Worm (Caenorhabditis elegans) whole organism, L4 larva: ENCODE results near the gene F48F7.6.

ENCODE experiments used
- F26F4.8 ChIP-seq: fragments of 200-800 bp; sonication (Bioruptor generic); conservative IDR thresholded peaks from 2 replicates; pipeline ENCODE4 v1.3.6; 2022; ENCODE audit warnings: missing genetic modification characterization, missing compliant biosample characterization
- T26A8.4 ChIP-seq: fragments of 200-800 bp; sonication (Bioruptor generic); IDR thresholded peaks from 2 replicates; pipeline ENCODE4 v1.3.6; 2022; ENCODE audit warnings: missing genetic modification characterization, missing compliant biosample characterization
- ZK337.2 ChIP-seq: fragments of 200-800 bp; sonication (Bioruptor generic); IDR thresholded peaks from 2 replicates; pipeline ENCODE4 v1.3.6; 2022; ENCODE audit warnings: missing genetic modification reagents, missing genetic modification characterization, missing compliant biosample characterization
- aha-1 ChIP-seq: fragments of 150-350 bp; peaks from one replicate; lab custom pipeline; 2014; ENCODE audit warnings: missing biosample characterization, missing genetic modification characterization
- ama-1 ChIP-seq: fragments of 150-350 bp; optimal IDR thresholded peaks from 2 replicates; lab custom pipeline; 2014; ENCODE audit warnings: inconsistent platforms, mixed read lengths
- ceh-20 ChIP-seq: fragments of 200-800 bp; sonication (Bioruptor generic); IDR thresholded peaks from 2 replicates; pipeline ENCODE4 v1.3.6; 2022; ENCODE audit warnings: missing genetic modification reagents, missing genetic modification characterization, missing compliant biosample characterization
- daf-12 ChIP-seq: fragments of 150-350 bp; optimal IDR thresholded peaks from 2 replicates; lab custom pipeline; 2014; ENCODE audit warnings: missing biosample characterization, missing genetic modification reagents, missing genetic modification characterization
- daf-19 ChIP-seq: fragments of 200-800 bp; sonication (Bioruptor generic); conservative IDR thresholded peaks from 2 replicates; pipeline ENCODE4 v1.3.6; 2022; ENCODE audit warnings: missing genetic modification characterization, missing compliant biosample characterization
- dmd-6 ChIP-seq: fragments of 200-800 bp; sonication (Bioruptor generic); IDR thresholded peaks from 2 replicates; pipeline ENCODE4 v1.3.6; 2022; ENCODE audit warnings: missing genetic modification reagents, missing genetic modification characterization, missing compliant biosample characterization
- duxl-1 ChIP-seq: sonication (generic microtip); optimal IDR thresholded peaks from 2 replicates; lab custom pipeline; 2016; ENCODE audit warnings: mild to moderate bottlenecking, missing genetic modification characterization, moderate library complexity, missing compliant biosample characterization; ENCODE audit not compliant: poor library complexity
- dve-1 ChIP-seq: sonication (generic microtip); optimal IDR thresholded peaks from 2 replicates; lab custom pipeline; 2017; ENCODE audit warnings: antibody characterized with exemption, mild to moderate bottlenecking, missing genetic modification characterization, missing compliant biosample characterization; ENCODE audit not compliant: insufficient read depth
- hif-1 ChIP-seq, 2 experiments: sonication (generic microtip); optimal IDR thresholded peaks; 2 replicates each; lab custom pipeline; 2016 to 2017; ENCODE audit warnings: missing compliant biosample characterization in 2 of 2, missing genetic modification characterization in 2 of 2, missing genetic modification reagents in 2 of 2, missing genotype in 2 of 2, mild to moderate bottlenecking in 1 of 2
- hlh-11 ChIP-seq: fragments of 200-800 bp; sonication (Bioruptor generic); optimal IDR thresholded peaks from 2 replicates; lab custom pipeline; 2018; ENCODE audit warnings: mild to moderate bottlenecking, missing genetic modification characterization, missing compliant biosample characterization
- hlh-30 ChIP-seq: sonication (generic microtip); optimal IDR thresholded peaks from 2 replicates; lab custom pipeline; 2017; ENCODE audit warnings: antibody characterized with exemption, mild to moderate bottlenecking, missing genetic modification characterization, missing compliant biosample characterization; ENCODE audit not compliant: insufficient read depth
- lin-1 ChIP-seq: fragments of 200-800 bp; sonication (Bioruptor generic); IDR thresholded peaks from 2 replicates; pipeline ENCODE4 v1.3.6; 2022; ENCODE audit warnings: missing genetic modification reagents, missing genetic modification characterization, missing compliant biosample characterization
- lir-3 ChIP-seq: sonication (generic microtip); optimal IDR thresholded peaks from 2 replicates; lab custom pipeline; 2016; ENCODE audit warnings: mild to moderate bottlenecking, missing genetic modification characterization, missing compliant biosample characterization
- madf-5 ChIP-seq, 2 experiments: fragments of 200-800 bp; sonication (Bioruptor generic); IDR thresholded peaks; 2 replicates each; pipeline ENCODE4 v1.3.6; 2022; ENCODE audit warnings: missing compliant biosample characterization in 2 of 2, missing genetic modification characterization in 2 of 2
- mep-1 ChIP-seq: fragments of 150-350 bp; sonication (generic microtip); optimal IDR thresholded peaks from 3 replicates; lab custom pipeline; 2014; ENCODE audit warnings: missing biosample characterization, missing genetic modification characterization
- mes-2 ChIP-seq: sonication (generic microtip); optimal IDR thresholded peaks from 2 replicates; lab custom pipeline; 2016; ENCODE audit warnings: missing genotype, mild to moderate bottlenecking, missing genetic modification characterization, missing compliant biosample characterization; ENCODE audit not compliant: poor library complexity, severe bottlenecking
- mxl-2 ChIP-seq: fragments of 200-800 bp; sonication (Bioruptor generic); conservative IDR thresholded peaks from 2 replicates; pipeline ENCODE4 v1.3.6; 2022; ENCODE audit warnings: missing genetic modification reagents, missing genetic modification characterization, missing compliant biosample characterization
- mxl-3 ChIP-seq: fragments of 200-800 bp; sonication (Bioruptor generic); optimal IDR thresholded peaks from 2 replicates; lab custom pipeline; 2018; ENCODE audit warnings: mild to moderate bottlenecking, missing genetic modification characterization, missing compliant biosample characterization
- nhr-237 ChIP-seq: sonication (generic microtip); optimal IDR thresholded peaks from 2 replicates; lab custom pipeline; 2017; ENCODE audit warnings: missing biosample characterization, missing genetic modification characterization
- nhr-28 ChIP-seq: fragments of 150-350 bp; optimal IDR thresholded peaks from 2 replicates; lab custom pipeline; 2014; ENCODE audit warnings: missing biosample characterization, missing genetic modification characterization
- nhr-42 ChIP-seq: fragments of 200-800 bp; sonication (Bioruptor generic); IDR thresholded peaks from 2 replicates; pipeline ENCODE4 v1.3.6; 2022; ENCODE audit warnings: missing genetic modification characterization, missing compliant biosample characterization
- nhr-76 ChIP-seq: fragments of 150-350 bp; optimal IDR thresholded peaks from 2 replicates; lab custom pipeline; 2014; ENCODE audit warnings: missing biosample characterization, missing genetic modification characterization
- saeg-2 ChIP-seq: fragments of 200-800 bp; sonication (Bioruptor generic); IDR thresholded peaks from 2 replicates; pipeline ENCODE4 v1.3.6; 2022; ENCODE audit warnings: missing genetic modification reagents, missing genetic modification characterization, missing compliant biosample characterization
- sdz-12 ChIP-seq: fragments of 200-800 bp; sonication (Bioruptor generic); optimal IDR thresholded peaks from 2 replicates; lab custom pipeline; 2018; ENCODE audit warnings: mild to moderate bottlenecking, missing genetic modification characterization, missing compliant biosample characterization
- set-16 ChIP-seq: fragments of 200-800 bp; sonication (Bioruptor generic); IDR thresholded peaks from 2 replicates; pipeline ENCODE4 v1.3.6; 2022; ENCODE audit warnings: missing genetic modification reagents, missing genetic modification characterization, missing compliant biosample characterization
- spr-3 ChIP-seq: fragments of 200-800 bp; sonication (Bioruptor generic); optimal IDR thresholded peaks from 2 replicates; lab custom pipeline; 2018; ENCODE audit warnings: mild to moderate bottlenecking, missing genetic modification characterization, missing compliant biosample characterization
- tra-1 ChIP-seq: fragments of 200-800 bp; sonication (Bioruptor generic); IDR thresholded peaks from 2 replicates; pipeline ENCODE4 v1.3.6; 2022; ENCODE audit warnings: missing genetic modification reagents, missing genetic modification characterization, missing compliant biosample characterization
- unc-39 ChIP-seq: sonication (generic microtip); optimal IDR thresholded peaks from 2 replicates; lab custom pipeline; 2017; ENCODE audit warnings: missing biosample characterization, missing genetic modification characterization
- unc-62 ChIP-seq, 3 experiments: fragments of 150-350 bp in 1 of 3; sonication (generic microtip); optimal IDR thresholded peaks in 2 of 3; peaks in 1 of 3; 1 replicate in 1 of 3; 2 replicates in 2 of 3; lab custom pipeline; 2014 to 2017; ENCODE audit warnings: missing biosample characterization in 3 of 3, missing genetic modification characterization in 3 of 3, missing genetic modification reagents in 3 of 3, missing genotype in 1 of 3

The F48F7.6 gene

ce11 chrX:13937910-13938309 lies 39.7 kb upstream of the F48F7.6 start:
- TF ChIP-seq mxl-3 (GFP tag; lab: Kevin White, UChicago) (peak; percentile 8), ZK337.2 (GFP tag; lab: Robert Waterston, UW) (no peak), hlh-30 (peak; percentile 4)
- TF ChIP-seq, all 104 proteins: peak for 2

DNA sequence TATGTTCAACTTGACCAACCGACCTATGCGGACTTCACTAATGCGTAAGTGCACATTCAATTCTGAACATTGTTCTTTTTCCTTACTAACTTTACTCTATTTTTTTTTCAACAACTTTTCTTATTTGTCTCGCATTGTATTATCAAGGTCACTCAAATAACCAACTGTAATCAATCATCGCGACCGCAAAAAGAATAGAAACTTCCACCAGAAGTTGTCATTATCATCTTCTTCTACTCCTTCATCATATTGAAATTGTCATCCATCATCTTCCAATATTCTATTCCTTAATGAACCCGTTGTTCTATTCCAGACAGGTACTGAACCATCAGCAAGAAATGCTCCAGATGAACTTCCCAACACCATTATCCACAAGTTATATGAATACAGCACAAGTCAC lies 38.2 kb upstream of the F48F7.6 start:
- TF ChIP-seq dmd-6, result no peak
- TF ChIP-seq mxl-2 (GFP tag; lab: Robert Waterston, UW), result no peak
- TF ChIP-seq unc-62 (GFP tag; optimal IDR thresholded peaks at IDR 0.05 in 1 of 2; lab: Kevin White, UChicago), result peak in 1 of 2 experiments; percentile 99
- no peak for TF ChIP-seq unc-62 (tag; optimal IDR thresholded peaks at IDR 0.05; lab: Kevin White, UChicago)
- peak; percentile 19 for TF ChIP-seq nhr-28 (tag; lab: Kevin White, UChicago)

- TF ChIP-seq aha-1, result peak; percentile 88
- TF ChIP-seq lir-3 (tag; lab: Kevin White, UChicago), result no peak
- 0 out of 2 replicates have a peak, but pooled peaks have one; percentile 25 for TF ChIP-seq T26A8.4 (GFP tag; lab: Robert Waterston, UW)
These were observed 37.3 kb upstream of the F48F7.6 start for ce11 chrX:13940287-13940686.

- peak in 1 of 2 experiments; percentile 95 for TF ChIP-seq unc-62 (GFP tag; optimal IDR thresholded peaks at IDR 0.05 in 1 of 2; lab: Kevin White, UChicago)
- TF ChIP-seq unc-62 (tag; optimal IDR thresholded peaks at IDR 0.05; lab: Kevin White, UChicago), result no peak
- TF ChIP-seq ama-1 (lab: Kevin White, UChicago), result peak; percentile 34
- TF ChIP-seq nhr-76 (tag; lab: Kevin White, UChicago), result no peak
- TF ChIP-seq hlh-11 (tag; lab: Kevin White, UChicago), result peak; percentile 17
- TF ChIP-seq mes-2, result peak; percentile 24
- TF ChIP-seq madf-5 (GFP tag; IDR thresholded peaks at IDR 0.05; lab: Robert Waterston, UW), result 0 out of 4 replicates have a peak, but pooled peaks of 1 of the 2 experiments have one; percentile 33
- TF ChIP-seq nhr-28 (tag; lab: Kevin White, UChicago), result peak; percentile 43
- TF ChIP-seq mep-1, result peak; percentile 16
- no peak for TF ChIP-seq hif-1 (tag; optimal IDR thresholded peaks at IDR 0.05; lab: Kevin White, UChicago)
- TF ChIP-seq nhr-42, result no peak
- no peak for TF ChIP-seq dve-1
- 0 out of 2 replicates have a peak, but pooled peaks have one; percentile 34 for TF ChIP-seq ceh-20
- 0 out of 2 replicates have a peak, but pooled peaks have one; percentile 19 for TF ChIP-seq T26A8.4 (GFP tag; lab: Robert Waterston, UW)
- TF ChIP-seq lin-1 (GFP tag; lab: Robert Waterston, UW), result no peak
- TF ChIP-seq F26F4.8, result no peak
- TF ChIP-seq tra-1 (GFP tag; lab: Robert Waterston, UW), result 0 out of 2 replicates have a peak, but pooled peaks have one; percentile 4
- TF ChIP-seq, all 104 proteins: peak for 10
These were observed 36.3 kb upstream of the F48F7.6 start for ce11 chrX:13941296-13941695.

- TF ChIP-seq set-16, result no peak
- TF ChIP-seq aha-1, result peak; percentile 92
These were observed 35.8 kb upstream of the F48F7.6 start for ce11 chrX:13941865-13942264.

ce11 chrX:13944184-13944583 lies 33.4 kb upstream of the F48F7.6 start:
- TF ChIP-seq nhr-28 (tag; lab: Kevin White, UChicago) (no peak), sdz-12 (GFP tag; lab: Kevin White, UChicago) (no peak), mxl-3 (GFP tag; lab: Kevin White, UChicago) (no peak), nhr-237 (tag; lab: Kevin White, UChicago) (no peak), unc-39 (tag; lab: Kevin White, UChicago) (no peak), spr-3 (GFP tag; lab: Kevin White, UChicago) (no peak), duxl-1 (no peak), mxl-2 (GFP tag; lab: Robert Waterston, UW) (no peak), daf-12 (tag; lab: Kevin White, UChicago) (no peak), saeg-2 (GFP tag; lab: Robert Waterston, UW) (no peak), daf-19 (no peak), dve-1 (no peak)
